Worm (Caenorhabditis elegans) whole organism, young adult: Measurements from ENCODE around the gene C23H3.5.

Experiments
- B0019.2 ChIP-seq: fragments of 200-800 bp; sonication (Bioruptor generic); conservative IDR thresholded peaks from 2 replicates; pipeline ENCODE4 v1.3.6; 2022; ENCODE audit warnings: missing genetic modification reagents, missing genetic modification characterization, missing compliant biosample characterization
- C06A6.2 ChIP-seq: fragments of 200-800 bp; sonication (Bioruptor generic); conservative IDR thresholded peaks from 2 replicates; pipeline ENCODE4 v1.3.6; 2022; ENCODE audit warnings: missing genetic modification characterization, missing compliant biosample characterization
- D2030.7 ChIP-seq: fragments of 200-800 bp; sonication (Bioruptor generic); IDR thresholded peaks from 2 replicates; pipeline ENCODE4 v1.3.6; 2022; ENCODE audit warnings: missing genetic modification reagents, missing genetic modification characterization, missing compliant biosample characterization
- F10E7.11 ChIP-seq: sonication (generic microtip); optimal IDR thresholded peaks from 2 replicates; lab custom pipeline; 2017; ENCODE audit warnings: mild to moderate bottlenecking, missing genetic modification characterization, moderate library complexity, missing compliant biosample characterization
- F49E8.2 ChIP-seq: sonication (generic microtip); optimal IDR thresholded peaks from 3 replicates; lab custom pipeline; 2017; ENCODE audit warnings: missing genetic modification characterization, mild to moderate bottlenecking, missing compliant biosample characterization, antibody characterized with exemption, moderate library complexity; ENCODE audit not compliant: insufficient read depth
- F52B5.7 ChIP-seq: sonication (generic microtip); optimal IDR thresholded peaks from 2 replicates; lab custom pipeline; 2016; ENCODE audit warnings: mild to moderate bottlenecking, missing genetic modification characterization, missing compliant biosample characterization
- F57C9.4 ChIP-seq: sonication (generic microtip); optimal IDR thresholded peaks from 2 replicates; lab custom pipeline; 2017; ENCODE audit warnings: mild to moderate bottlenecking, missing genetic modification characterization, missing compliant biosample characterization
- Y56A3A.18 ChIP-seq: fragments of 200-800 bp; sonication (Bioruptor generic); IDR thresholded peaks from 2 replicates; pipeline ENCODE4 v1.3.6; 2022; ENCODE audit warnings: missing genetic modification reagents, missing genetic modification characterization, missing compliant biosample characterization
- ZK185.1 ChIP-seq: sonication (generic microtip); optimal IDR thresholded peaks from 2 replicates; lab custom pipeline; 2016; ENCODE audit warnings: mild to moderate bottlenecking, missing genetic modification characterization, missing compliant biosample characterization; ENCODE audit not compliant: poor library complexity, severe bottlenecking
- ama-1 ChIP-seq, 3 experiments: fragments of 150-350 bp in 1 of 3; sonication (generic microtip) in 2 of 3; optimal IDR thresholded peaks; 2 replicates each; lab custom pipeline; 2014 to 2018; ENCODE audit warnings: missing biosample characterization in 2 of 3, missing genetic modification characterization in 2 of 3, missing genetic modification reagents in 2 of 3
- atf-7 ChIP-seq: sonication (generic microtip); optimal IDR thresholded peaks from 2 replicates; lab custom pipeline; 2017; ENCODE audit warnings: mild to moderate bottlenecking, missing genetic modification characterization, missing compliant biosample characterization
- bed-2 ChIP-seq: fragments of 200-800 bp; sonication (Bioruptor generic); IDR thresholded peaks from 2 replicates; pipeline ENCODE4 v1.3.6; 2022; ENCODE audit warnings: missing genetic modification reagents, missing genetic modification characterization, missing compliant biosample characterization
- cebp-2 ChIP-seq: fragments of 200-800 bp; sonication (Bioruptor generic); IDR thresholded peaks from 2 replicates; pipeline ENCODE4 v1.3.6; 2022; ENCODE audit warnings: missing genetic modification characterization, missing compliant biosample characterization
- die-1 ChIP-seq: sonication (generic microtip); optimal IDR thresholded peaks from 2 replicates; lab custom pipeline; 2016; ENCODE audit warnings: missing genotype, mild to moderate bottlenecking, missing genetic modification characterization, missing compliant biosample characterization
- dox-1 ChIP-seq: fragments of 200-800 bp; sonication (Bioruptor generic); IDR thresholded peaks from 2 replicates; pipeline ENCODE4 v1.3.6; 2022; ENCODE audit warnings: missing genetic modification reagents, missing genetic modification characterization, missing compliant biosample characterization
- efl-1 ChIP-seq: fragments of 150-350 bp; optimal IDR thresholded peaks from 2 replicates; lab custom pipeline; 2014; ENCODE audit warnings: missing biosample characterization, missing genetic modification reagents, missing genetic modification characterization
- egrh-3 ChIP-seq: fragments of 200-800 bp; sonication (Bioruptor generic); IDR thresholded peaks from 2 replicates; pipeline ENCODE4 v1.3.6; 2022; ENCODE audit warnings: missing genetic modification reagents, missing genetic modification characterization, missing compliant biosample characterization
- gei-17 ChIP-seq: fragments of 200-800 bp; sonication (Bioruptor generic); optimal IDR thresholded peaks from 2 replicates; lab custom pipeline; 2018; ENCODE audit warnings: mild to moderate bottlenecking, missing genetic modification characterization, missing compliant biosample characterization
- him-1 ChIP-seq: sonication (generic microtip); optimal IDR thresholded peaks from 2 replicates; lab custom pipeline; 2016; ENCODE audit warnings: missing genotype, missing genetic modification reagents, missing genetic modification characterization, missing compliant biosample characterization
- hmg-1.2 ChIP-seq: fragments of 200-800 bp; sonication (Bioruptor generic); IDR thresholded peaks from 2 replicates; pipeline ENCODE4 v1.3.6; 2022; ENCODE audit warnings: missing genetic modification reagents, missing genetic modification characterization, missing compliant biosample characterization
- let-607 ChIP-seq, 2 experiments: fragments of 200-800 bp in 1 of 2; sonication (Bioruptor generic) in 1 of 2; sonication (generic microtip) in 1 of 2; optimal IDR thresholded peaks; 2 replicates each; lab custom pipeline; 2016 to 2018; ENCODE audit warnings: mild to moderate bottlenecking in 2 of 2, missing compliant biosample characterization in 2 of 2, missing genetic modification characterization in 2 of 2, moderate library complexity in 2 of 2, missing genotype in 1 of 2
- lin-35 ChIP-seq, 3 experiments: fragments of 150-350 bp in 2 of 3; sonication (generic microtip) in 1 of 3; optimal IDR thresholded peaks; 2 replicates each; lab custom pipeline; 2014 to 2018; ENCODE audit warnings: missing biosample characterization in 3 of 3, missing genetic modification characterization in 3 of 3, missing genetic modification reagents in 3 of 3
- madf-10 ChIP-seq: sonication (generic microtip); optimal IDR thresholded peaks from 2 replicates; lab custom pipeline; 2016; ENCODE audit warnings: mild to moderate bottlenecking, missing genetic modification characterization, missing compliant biosample characterization
- madf-8 ChIP-seq: fragments of 200-800 bp; sonication (Bioruptor generic); conservative IDR thresholded peaks from 2 replicates; pipeline ENCODE4 v1.3.6; 2022; ENCODE audit warnings: missing genetic modification reagents, missing genetic modification characterization, missing compliant biosample characterization
- mel-28 ChIP-seq: sonication (generic microtip); optimal IDR thresholded peaks from 2 replicates; lab custom pipeline; 2016; ENCODE audit warnings: borderline replicate concordance, mild to moderate bottlenecking, missing genetic modification characterization, missing compliant biosample characterization
- nfya-1 ChIP-seq: sonication (generic microtip); optimal IDR thresholded peaks from 2 replicates; lab custom pipeline; 2017; ENCODE audit warnings: antibody characterized with exemption, missing compliant biosample characterization, missing genetic modification characterization, borderline replicate concordance; ENCODE audit not compliant: insufficient read depth
- nhr-179 ChIP-seq: sonication (generic microtip); optimal IDR thresholded peaks from 2 replicates; lab custom pipeline; 2016; ENCODE audit warnings: mild to moderate bottlenecking, missing genetic modification characterization, missing compliant biosample characterization
- pha-4 ChIP-seq: fragments of 150-350 bp; sonication (generic microtip); optimal IDR thresholded peaks from 2 replicates; lab custom pipeline; 2014; ENCODE audit warnings: missing biosample characterization, missing genetic modification reagents, missing genetic modification characterization
- repo-1 ChIP-seq: sonication (generic microtip); optimal IDR thresholded peaks from 2 replicates; lab custom pipeline; 2017; ENCODE audit warnings: mild to moderate bottlenecking, missing genetic modification characterization, missing compliant biosample characterization
- sdz-38 ChIP-seq: sonication (generic microtip); optimal IDR thresholded peaks from 2 replicates; lab custom pipeline; 2016; ENCODE audit warnings: missing genotype, missing genetic modification characterization, missing compliant biosample characterization
- snpc-1.3 ChIP-seq: sonication (generic microtip); optimal IDR thresholded peaks from 2 replicates; lab custom pipeline; 2017; ENCODE audit warnings: missing genetic modification characterization, mild to moderate bottlenecking, missing compliant biosample characterization, antibody characterized with exemption, moderate library complexity, missing genotype, missing genetic modification reagents; ENCODE audit not compliant: insufficient read depth
- tbp1 ChIP-seq: fragments of 200-800 bp; sonication (Bioruptor generic); optimal IDR thresholded peaks from 2 replicates; lab custom pipeline; 2018; ENCODE audit warnings: mild to moderate bottlenecking, missing genetic modification characterization, missing compliant biosample characterization
- tbx-9 ChIP-seq: sonication (generic microtip); optimal IDR thresholded peaks from 2 replicates; lab custom pipeline; 2016; ENCODE audit warnings: borderline replicate concordance, missing genetic modification characterization, inconsistent platforms, missing compliant biosample characterization
- tlf-1 ChIP-seq: fragments of 200-800 bp; sonication (Bioruptor generic); optimal IDR thresholded peaks from 2 replicates; lab custom pipeline; 2018; ENCODE audit warnings: mild to moderate bottlenecking, missing genetic modification characterization, missing compliant biosample characterization
- unc-130 ChIP-seq: sonication (generic microtip); optimal IDR thresholded peaks from 2 replicates; lab custom pipeline; 2016; ENCODE audit warnings: missing genetic modification reagents, missing genetic modification characterization, missing compliant biosample characterization
- unc-62 ChIP-seq: fragments of 150-350 bp; optimal IDR thresholded peaks from 2 replicates; lab custom pipeline; 2014; ENCODE audit warnings: missing biosample characterization, missing genetic modification reagents, missing genetic modification characterization
- xnd-1 ChIP-seq: sonication (generic microtip); optimal IDR thresholded peaks from 2 replicates; lab custom pipeline; 2016; ENCODE audit warnings: missing genotype, missing genetic modification reagents, missing genetic modification characterization, missing compliant biosample characterization
- ztf-3 ChIP-seq: fragments of 200-800 bp; sonication (Bioruptor generic); optimal IDR thresholded peaks from 2 replicates; lab custom pipeline; 2018; ENCODE audit warnings: mild to moderate bottlenecking, missing genetic modification characterization, missing compliant biosample characterization
- ztf-6 ChIP-seq: fragments of 200-800 bp; sonication (Bioruptor generic); IDR thresholded peaks from 2 replicates; pipeline ENCODE4 v1.3.6; 2022; ENCODE audit warnings: missing genetic modification reagents, missing genetic modification characterization, missing compliant biosample characterization

Gene C23H3.5

DNA sequence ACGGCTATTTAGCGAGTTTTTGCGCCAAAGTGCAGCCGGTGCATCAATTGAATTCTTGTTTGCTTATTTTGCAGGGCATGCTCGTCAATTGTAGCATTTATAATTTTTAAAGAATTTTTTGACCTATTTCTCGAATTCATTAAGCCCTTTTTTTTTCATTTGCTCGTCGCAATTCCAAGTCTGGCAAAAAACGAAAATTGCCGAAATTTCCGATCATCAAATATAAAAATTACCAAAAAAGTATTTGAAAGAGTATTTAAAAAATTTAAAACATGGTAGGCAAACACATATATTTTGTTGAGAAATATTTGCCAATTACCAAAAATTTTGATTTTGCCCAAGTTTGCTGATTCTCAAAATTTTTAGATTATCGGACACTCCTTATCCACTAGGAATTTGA, 36.8 kb downstream of the C23H3.5 start, which contains the start of gene C50D2.6:
C50D2.6 (plus strand) TSS at position 301 of the 400 bp plus-strand sequence.
- TF ChIP-seq bed-2, result no peak
- no peak for TF ChIP-seq egrh-3 (GFP tag; lab: Robert Waterston, UW)
- no peak for TF ChIP-seq atf-7 (tag; lab: Kevin White, UChicago)
- TF ChIP-seq repo-1 (tag; lab: Kevin White, UChicago), result no peak
- TF ChIP-seq Y56A3A.18, result no peak
- TF ChIP-seq nfya-1 (tag; lab: Kevin White, UChicago), result no peak
- TF ChIP-seq tbx-9, result no peak
- no peak for TF ChIP-seq F49E8.2 (tag; lab: Kevin White, UChicago)
- TF ChIP-seq xnd-1 (tag; lab: Kevin White, UChicago), result no peak

ce11 chrII:86794-87193, 39.4 kb downstream of the C23H3.5 start:
- TF ChIP-seq unc-62 (GFP tag; lab: Kevin White, UChicago) (no peak), madf-8 (GFP tag; lab: Robert Waterston, UW) (no peak), die-1 (tag; lab: Kevin White, UChicago) (no peak), madf-10 (tag; lab: Kevin White, UChicago) (no peak), efl-1 (GFP tag; lab: Kevin White, UChicago) (no peak), D2030.7 (no peak), F10E7.11 (tag; lab: Kevin White, UChicago) (no peak), tbp1 (GFP tag; lab: Kevin White, UChicago) (no peak), gei-17 (GFP tag; lab: Kevin White, UChicago) (no peak)

ce11 chrII:87937-88336, 40.6 kb downstream of the C23H3.5 start:
- TF ChIP-seq unc-130 (no peak), lin-35 (GFP tag; optimal IDR thresholded peaks at IDR 0.05; lab: Kevin White, UChicago) (no peak), him-1 (peak; percentile 95), dox-1 (no peak)
- TF ChIP-seq, all 124 proteins: peak for 1

DNA sequence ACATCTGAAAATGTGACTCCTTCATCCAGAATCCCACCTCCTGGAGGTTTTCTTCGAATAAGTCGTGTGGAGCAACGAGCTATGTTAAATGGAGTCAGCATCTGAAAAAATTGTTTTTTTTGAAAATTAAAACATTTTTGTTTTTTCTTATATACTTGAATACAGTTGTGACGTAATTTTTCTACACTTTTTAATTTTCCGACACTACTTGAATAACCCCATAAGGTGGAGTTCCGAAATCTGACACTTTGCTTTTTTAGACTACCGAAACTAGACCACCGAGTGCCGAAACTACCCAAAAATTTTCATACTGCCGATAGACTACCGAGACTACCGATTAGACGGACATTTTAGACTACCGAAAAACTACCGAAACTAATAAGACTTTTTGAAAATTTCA, 44.0 kb downstream of the C23H3.5 start, which contains the start of gene mcat-1:
mcat-1 (minus strand) TSS at position 101 of the 400 bp plus-strand sequence.
- TF ChIP-seq B0019.2 (GFP tag; lab: Robert Waterston, UW), result no peak
- no peak for TF ChIP-seq C06A6.2 (GFP tag; lab: Robert Waterston, UW)
- no peak for TF ChIP-seq snpc-1.3 (tag; lab: Kevin White, UChicago)
- TF ChIP-seq hmg-1.2 (GFP tag; lab: Robert Waterston, UW), result no peak
- TF ChIP-seq F57C9.4 (tag; lab: Kevin White, UChicago), result no peak
- TF ChIP-seq F52B5.7 (tag; lab: Kevin White, UChicago), result no peak
- TF ChIP-seq cebp-2 (GFP tag; lab: Robert Waterston, UW), result no peak
- no peak for TF ChIP-seq pha-4 (tag; lab: Kevin White, UChicago)
- TF ChIP-seq efl-1 (GFP tag; lab: Kevin White, UChicago), result no peak
- no peak for TF ChIP-seq nhr-179 (tag; lab: Kevin White, UChicago)
- no peak for TF ChIP-seq tlf-1 (GFP tag; lab: Kevin White, UChicago)
- no peak for TF ChIP-seq ztf-6 (GFP tag; lab: Robert Waterston, UW)

- no peak for TF ChIP-seq atf-7 (tag; lab: Kevin White, UChicago)
- TF ChIP-seq dox-1, result no peak
- no peak for TF ChIP-seq F10E7.11 (tag; lab: Kevin White, UChicago)
- no peak for TF ChIP-seq C06A6.2 (GFP tag; lab: Robert Waterston, UW)
- TF ChIP-seq ZK185.1 (tag; lab: Kevin White, UChicago), result no peak
- no peak for TF ChIP-seq ztf-3 (GFP tag; lab: Kevin White, UChicago)
- TF ChIP-seq him-1, result no peak
- TF ChIP-seq let-607 (tag; optimal IDR thresholded peaks at IDR 0.05; lab: Kevin White, UChicago), result no peak
- no peak for TF ChIP-seq mel-28 (tag; lab: Kevin White, UChicago)
- TF ChIP-seq ama-1 (optimal IDR thresholded peaks at IDR 0.05; lab: Kevin White, UChicago), result no peak
- TF ChIP-seq ama-1 (GFP tag; optimal IDR thresholded peaks at IDR 0.05; lab: Kevin White, UChicago), result no peak
- TF ChIP-seq sdz-38, result no peak
- no peak for TF ChIP-seq nfya-1 (tag; lab: Kevin White, UChicago)
These were observed 47.8 kb downstream of the C23H3.5 start, which contains the start of gene C50D2.7 for ce11 chrII:95177-95576. TSS of gene C50D2.7 (minus strand) at chrII:95277.
